Worm (Caenorhabditis elegans): ENCODE data around the gene clec-165.

ce11 chrIV:1238147-1238546 lies 8.5 kb downstream of the clec-165 start:
- TF ChIP-seq snpc-4 (tag; optimal IDR thresholded peaks at IDR 0.05) (no peak), mdl-1 (tag; optimal IDR thresholded peaks at IDR 0.05) (no peak), elt-1 (tag; optimal IDR thresholded peaks at IDR 0.05) (no peak), unc-62 (GFP tag; optimal IDR thresholded peaks at IDR 0.05) (no peak), fkh-10 (GFP tag; optimal IDR thresholded peaks at IDR 0.05) (no peak), pha-4 (tag; optimal IDR thresholded peaks at IDR 0.05) (no peak)
